Worm (Caenorhabditis elegans) whole organism, late embryonic: ENCODE results near the gene str-2.

Source experiments
- C08G9.2 ChIP-seq: sonication (generic microtip); optimal IDR thresholded peaks from 2 replicates; lab custom pipeline; 2016; ENCODE audit warnings: mild to moderate bottlenecking, missing genetic modification characterization, moderate library complexity, missing compliant biosample characterization
- C38D4.7 ChIP-seq: fragments of 200-800 bp; sonication (Bioruptor generic); optimal IDR thresholded peaks from 2 replicates; lab custom pipeline; 2018; ENCODE audit warnings: mild to moderate bottlenecking, missing genetic modification characterization, moderate library complexity, missing compliant biosample characterization
- F13H6.1 ChIP-seq: sonication (generic microtip); optimal IDR thresholded peaks from 2 replicates; lab custom pipeline; 2016; ENCODE audit warnings: missing genetic modification characterization, missing compliant biosample characterization
- K02D7.2 ChIP-seq: sonication (generic microtip); optimal IDR thresholded peaks from 2 replicates; lab custom pipeline; 2017; ENCODE audit warnings: mild to moderate bottlenecking, missing genetic modification characterization, missing compliant biosample characterization
- K09A11.1 ChIP-seq: sonication (generic microtip); optimal IDR thresholded peaks from 2 replicates; lab custom pipeline; 2017; ENCODE audit warnings: antibody characterized with exemption, mild to moderate bottlenecking, missing genetic modification characterization, missing compliant biosample characterization; ENCODE audit not compliant: insufficient read depth
- ceh-14 ChIP-seq: sonication (generic microtip); optimal IDR thresholded peaks from 2 replicates; lab custom pipeline; 2016; ENCODE audit warnings: missing genotype, missing genetic modification characterization, missing compliant biosample characterization
- ceh-18 ChIP-seq: sonication (generic microtip); optimal IDR thresholded peaks from 2 replicates; lab custom pipeline; 2016; ENCODE audit warnings: missing genetic modification characterization, missing compliant biosample characterization
- ceh-19 ChIP-seq: fragments of 200-800 bp; sonication (Bioruptor generic); optimal IDR thresholded peaks from 2 replicates; lab custom pipeline; 2018; ENCODE audit warnings: mild to moderate bottlenecking, missing genetic modification characterization, missing compliant biosample characterization
- ceh-2 ChIP-seq: sonication (generic microtip); optimal IDR thresholded peaks from 2 replicates; lab custom pipeline; 2016; ENCODE audit warnings: missing genotype, missing genetic modification characterization, missing compliant biosample characterization
- ceh-22 ChIP-seq: sonication (generic microtip); optimal IDR thresholded peaks from 2 replicates; lab custom pipeline; 2017; ENCODE audit warnings: missing biosample characterization, missing genetic modification characterization
- ceh-24 ChIP-seq: sonication (generic microtip); optimal IDR thresholded peaks from 2 replicates; lab custom pipeline; 2016; ENCODE audit warnings: mild to moderate bottlenecking, missing genetic modification characterization, missing compliant biosample characterization
- ceh-30 ChIP-seq: fragments of 150-350 bp; optimal IDR thresholded peaks from 2 replicates; lab custom pipeline; 2014; ENCODE audit warnings: missing biosample characterization, missing genetic modification characterization
- ceh-31 ChIP-seq: sonication (generic microtip); optimal IDR thresholded peaks from 2 replicates; lab custom pipeline; 2016; ENCODE audit warnings: missing genetic modification characterization, missing compliant biosample characterization
- ceh-34 ChIP-seq: sonication (generic microtip); optimal IDR thresholded peaks from 2 replicates; lab custom pipeline; 2016; ENCODE audit warnings: mild to moderate bottlenecking, missing genetic modification characterization, missing compliant biosample characterization
- ceh-9 ChIP-seq: sonication (generic microtip); optimal IDR thresholded peaks from 2 replicates; lab custom pipeline; 2016; ENCODE audit warnings: mild to moderate bottlenecking, missing genetic modification characterization, inconsistent platforms, missing compliant biosample characterization
- elt-2 ChIP-seq: sonication (generic microtip); optimal IDR thresholded peaks from 2 replicates; lab custom pipeline; 2016; ENCODE audit warnings: missing genetic modification reagents, missing genetic modification characterization, missing compliant biosample characterization
- ets-4 ChIP-seq: sonication (generic microtip); optimal IDR thresholded peaks from 2 replicates; lab custom pipeline; 2016; ENCODE audit warnings: missing genetic modification characterization, missing compliant biosample characterization
- fax-1 ChIP-seq: sonication (generic microtip); optimal IDR thresholded peaks from 2 replicates; lab custom pipeline; 2016; ENCODE audit warnings: missing genotype, missing genetic modification characterization, missing compliant biosample characterization
- fkh-10 ChIP-seq: fragments of 150-350 bp; optimal IDR thresholded peaks from 2 replicates; lab custom pipeline; 2014; ENCODE audit warnings: missing biosample characterization, missing genetic modification reagents, missing genetic modification characterization
- fkh-6 ChIP-seq: sonication (generic microtip); optimal IDR thresholded peaks from 2 replicates; lab custom pipeline; 2016; ENCODE audit warnings: missing genetic modification characterization, missing compliant biosample characterization
- hlh-13 ChIP-seq: fragments of 200-800 bp; sonication (Bioruptor generic); optimal IDR thresholded peaks from 2 replicates; lab custom pipeline; 2018; ENCODE audit warnings: mild to moderate bottlenecking, missing genetic modification characterization, missing compliant biosample characterization
- hlh-30 ChIP-seq: sonication (generic microtip); optimal IDR thresholded peaks from 2 replicates; lab custom pipeline; 2017; ENCODE audit warnings: antibody characterized with exemption, missing genetic modification characterization, missing compliant biosample characterization; ENCODE audit not compliant: insufficient read depth
- hlh-6 ChIP-seq: sonication (generic microtip); optimal IDR thresholded peaks from 2 replicates; lab custom pipeline; 2016; ENCODE audit warnings: missing genotype, missing genetic modification characterization, missing compliant biosample characterization
- lin-11 ChIP-seq: fragments of 200-800 bp; sonication (Bioruptor generic); optimal IDR thresholded peaks from 2 replicates; lab custom pipeline; 2018; ENCODE audit warnings: mild to moderate bottlenecking, missing genetic modification characterization, missing compliant biosample characterization
- nhr-11 ChIP-seq: fragments of 150-350 bp; optimal IDR thresholded peaks from 2 replicates; lab custom pipeline; 2014; ENCODE audit warnings: missing biosample characterization, missing genetic modification characterization
- nhr-232 ChIP-seq: sonication (generic microtip); optimal IDR thresholded peaks from 2 replicates; lab custom pipeline; 2016; ENCODE audit warnings: missing genetic modification characterization, missing compliant biosample characterization
- npax-4 ChIP-seq: sonication (generic microtip); optimal IDR thresholded peaks from 2 replicates; lab custom pipeline; 2016; ENCODE audit warnings: missing genetic modification characterization, missing compliant biosample characterization
- pax-1 ChIP-seq: fragments of 150-350 bp; optimal IDR thresholded peaks from 2 replicates; lab custom pipeline; 2014; ENCODE audit warnings: missing biosample characterization, missing genetic modification characterization
- pha-4 ChIP-seq: fragments of 150-350 bp; optimal IDR thresholded peaks from 2 replicates; lab custom pipeline; 2018; ENCODE audit warnings: missing biosample characterization, missing genetic modification reagents, missing genetic modification characterization
- pqm-1 ChIP-seq: sonication (generic microtip); optimal IDR thresholded peaks from 2 replicates; lab custom pipeline; 2016; ENCODE audit warnings: missing genetic modification characterization, missing compliant biosample characterization
- syd-9 ChIP-seq: sonication (generic microtip); optimal IDR thresholded peaks from 2 replicates; lab custom pipeline; 2016; ENCODE audit warnings: mild to moderate bottlenecking, missing genetic modification characterization, moderate library complexity, missing compliant biosample characterization
- tbx-2 ChIP-seq: sonication (generic microtip); optimal IDR thresholded peaks from 2 replicates; lab custom pipeline; 2016; ENCODE audit warnings: missing genetic modification characterization, missing compliant biosample characterization
- ttx-3 ChIP-seq: sonication (generic microtip); optimal IDR thresholded peaks from 2 replicates; lab custom pipeline; 2016; ENCODE audit warnings: missing genetic modification reagents, missing genetic modification characterization, missing compliant biosample characterization
- unc-3 ChIP-seq, 2 experiments: fragments of 200-800 bp in 1 of 2; sonication (Bioruptor generic) in 1 of 2; sonication (generic microtip) in 1 of 2; conservative IDR thresholded peaks in 1 of 2; optimal IDR thresholded peaks in 1 of 2; 2 replicates each; pipeline versions ENCODE4 v1.3.6 to Lab custom; 2016 to 2022; ENCODE audit warnings: missing compliant biosample characterization in 2 of 2, missing genetic modification characterization in 2 of 2, missing genetic modification reagents in 1 of 2
- unc-55 ChIP-seq: sonication (generic microtip); optimal IDR thresholded peaks from 2 replicates; lab custom pipeline; 2017; ENCODE audit warnings: missing biosample characterization, missing genetic modification reagents, missing genetic modification characterization
- unc-86 ChIP-seq: sonication (generic microtip); optimal IDR thresholded peaks from 2 replicates; lab custom pipeline; 2016; ENCODE audit warnings: missing genetic modification characterization, missing compliant biosample characterization
- zip-5 ChIP-seq: sonication (generic microtip); optimal IDR thresholded peaks from 2 replicates; lab custom pipeline; 2016; ENCODE audit warnings: missing genetic modification characterization, missing compliant biosample characterization
- ztf-16 ChIP-seq: sonication (generic microtip); optimal IDR thresholded peaks from 2 replicates; lab custom pipeline; 2017; ENCODE audit warnings: missing genetic modification characterization, missing compliant biosample characterization

str-2 gene

DNA sequence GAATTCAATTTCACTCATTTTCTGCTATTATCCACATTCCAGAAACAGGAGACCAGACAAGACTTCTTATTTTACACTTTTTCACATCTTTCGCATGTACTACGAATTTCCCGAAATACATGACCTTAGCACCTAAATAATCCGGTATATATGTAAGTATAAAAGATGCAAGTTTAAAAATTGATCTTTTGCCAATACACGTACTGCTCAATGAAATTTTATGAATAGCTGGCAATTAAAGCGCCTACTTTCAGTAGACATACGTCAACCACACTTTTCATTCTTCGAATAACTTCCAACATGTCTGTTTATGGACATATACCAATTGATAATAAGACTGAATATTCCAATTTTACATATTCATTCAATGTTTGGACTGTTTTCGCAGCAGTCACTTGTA is 20.9 kb downstream of the str-2 start, which contains the start of gene sru-39:
Gene sru-39 (plus strand): TSS at position 301 of the 400 bp plus-strand sequence.
- TF ChIP-seq fax-1 (tag; lab: Kevin White, UChicago) (no peak), unc-86 (tag; lab: Kevin White, UChicago) (no peak), pax-1 (tag; lab: Kevin White, UChicago) (no peak), ceh-24 (tag; lab: Kevin White, UChicago) (no peak)

DNA sequence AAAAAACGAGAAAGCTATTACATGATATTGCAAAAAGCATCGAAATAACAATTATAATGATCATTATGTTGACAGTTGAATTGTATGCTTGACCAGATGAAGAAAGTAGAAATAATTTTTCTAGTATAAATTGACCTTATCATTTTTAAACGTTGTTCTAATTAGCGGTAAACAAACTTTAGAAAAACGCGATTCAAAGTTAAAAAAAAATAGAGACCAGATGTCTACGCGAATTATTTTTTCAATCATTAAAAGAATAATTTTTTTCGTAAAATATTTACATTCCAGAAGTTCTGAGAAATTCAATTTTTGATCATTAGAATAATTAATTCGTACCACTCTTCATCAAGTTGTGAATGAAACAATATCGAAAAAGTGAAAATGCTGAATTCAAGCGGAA is 22.1 kb downstream of the str-2 start, which contains the start of gene F46B6.10:
Gene F46B6.10 (minus strand): TSS at position 101 of the 400 bp plus-strand sequence.
- no peak for TF ChIP-seq nhr-232 (tag; lab: Kevin White, UChicago)
- no peak for TF ChIP-seq unc-3 (GFP tag; conservative IDR thresholded peaks at IDR 0.05; lab: Robert Waterston, UW)
- no peak for TF ChIP-seq unc-3 (tag; optimal IDR thresholded peaks at IDR 0.05; lab: Kevin White, UChicago)
- TF ChIP-seq F13H6.1 (tag; lab: Kevin White, UChicago) = no peak
- TF ChIP-seq pha-4 (tag; lab: Kevin White, UChicago) = no peak
- TF ChIP-seq ztf-16 = no peak
- TF ChIP-seq npax-4 = no peak

DNA sequence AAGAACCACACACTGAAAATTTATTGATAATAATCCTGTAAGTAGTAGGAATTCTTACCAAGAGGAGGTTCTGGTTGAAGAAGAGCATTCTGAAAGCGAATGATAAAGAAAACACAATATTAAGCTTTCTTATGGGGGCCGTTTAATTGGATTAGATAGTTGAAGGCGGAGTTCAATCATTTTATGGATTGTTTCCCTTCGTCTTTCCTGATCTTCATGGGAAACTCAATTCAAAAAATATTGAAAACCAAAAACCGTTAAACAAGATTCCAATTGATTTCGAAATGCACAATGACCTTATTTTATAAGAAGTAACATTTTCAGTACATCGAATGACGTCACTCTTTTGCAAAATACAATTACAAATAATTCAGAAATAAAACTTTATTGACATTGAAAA is 25.0 kb downstream of the str-2 start, which contains the start of gene F46B6.13:
Gene F46B6.13 (minus strand): TSS at position 101 of the 400 bp plus-strand sequence.
- TF ChIP-seq ceh-24 (tag; lab: Kevin White, UChicago) (no peak), K02D7.2 (no peak), ceh-9 (no peak), pax-1 (tag; lab: Kevin White, UChicago) (no peak), zip-5 (tag; lab: Kevin White, UChicago) (no peak), F13H6.1 (tag; lab: Kevin White, UChicago) (no peak), C38D4.7 (no peak), C08G9.2 (tag; lab: Kevin White, UChicago) (no peak), tbx-2 (tag; lab: Kevin White, UChicago) (no peak), fkh-6 (tag; lab: Kevin White, UChicago) (no peak), ttx-3 (no peak), pha-4 (tag; lab: Kevin White, UChicago) (no peak), hlh-30 (tag; lab: Kevin White, UChicago) (no peak), lin-11 (no peak), ceh-2 (tag; lab: Kevin White, UChicago) (no peak), fkh-10 (no peak), hlh-6 (tag; lab: Kevin White, UChicago) (no peak), ceh-18 (tag; lab: Kevin White, UChicago) (no peak), syd-9 (no peak)
- TF ChIP-seq, all 69 proteins: peak for 0

DNA sequence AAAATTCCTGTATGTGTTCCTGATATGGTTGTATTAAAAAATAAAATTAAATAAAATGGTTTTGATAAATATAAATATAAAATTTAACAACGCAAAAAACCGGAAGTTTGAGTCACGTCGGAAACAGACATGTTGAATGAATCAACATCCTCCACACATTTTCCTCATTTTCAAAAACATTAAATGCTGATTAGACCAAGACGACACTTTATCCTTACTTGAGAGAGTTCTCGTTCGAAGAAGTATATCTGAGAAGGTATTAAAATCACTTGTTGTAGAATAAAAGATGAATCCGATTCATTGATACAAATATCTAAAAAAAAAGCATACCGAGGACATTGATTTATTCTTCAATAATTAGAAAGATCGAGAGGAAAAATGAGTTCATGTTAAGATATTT is 25.8 kb downstream of the str-2 start:
- no peak for TF ChIP-seq fkh-10
- TF ChIP-seq nhr-11 (tag; lab: Kevin White, UChicago) = no peak
- TF ChIP-seq ceh-18 (tag; lab: Kevin White, UChicago) = no peak
- no peak for TF ChIP-seq fkh-6 (tag; lab: Kevin White, UChicago)
- TF ChIP-seq K09A11.1 (tag; lab: Kevin White, UChicago) = no peak

DNA sequence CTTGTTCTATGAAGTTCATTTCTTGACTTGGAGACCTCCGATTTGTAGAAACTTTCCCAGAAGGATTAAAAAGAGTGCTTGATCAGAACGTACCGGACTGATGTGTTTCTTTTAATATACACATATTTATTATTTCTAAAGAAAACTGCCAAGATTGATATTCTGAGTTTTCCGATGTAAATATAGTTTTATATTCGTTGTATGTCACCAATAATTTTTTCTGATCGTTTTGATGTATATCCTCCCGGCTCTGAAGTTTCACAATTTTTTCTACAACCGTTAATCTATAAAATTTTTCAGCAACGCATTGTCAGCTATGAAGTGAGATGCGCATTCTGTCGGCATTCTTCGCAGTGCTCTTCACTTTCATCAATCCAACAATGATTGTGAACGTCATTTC is 27.5 kb downstream of the str-2 start, which contains the start of gene F46B6.9:
Gene F46B6.9 (plus strand): TSS at position 301 of the 400 bp plus-strand sequence.
- no peak for TF ChIP-seq zip-5 (tag; lab: Kevin White, UChicago)
- TF ChIP-seq K09A11.1 (tag; lab: Kevin White, UChicago) = no peak
- no peak for TF ChIP-seq ets-4 (tag; lab: Kevin White, UChicago)
- TF ChIP-seq elt-2 = no peak
- no peak for TF ChIP-seq ceh-18 (tag; lab: Kevin White, UChicago)
- no peak for TF ChIP-seq C08G9.2 (tag; lab: Kevin White, UChicago)
- no peak for TF ChIP-seq pqm-1 (tag; lab: Kevin White, UChicago)
- no peak for TF ChIP-seq syd-9
- TF ChIP-seq unc-55 (GFP tag; lab: Kevin White, UChicago) = no peak
- no peak for TF ChIP-seq hlh-13 (GFP tag; lab: Kevin White, UChicago)
- no peak for TF ChIP-seq fkh-6 (tag; lab: Kevin White, UChicago)
- TF ChIP-seq ceh-19 (GFP tag; lab: Kevin White, UChicago) = no peak
- no peak for TF ChIP-seq npax-4
- no peak for TF ChIP-seq ceh-14 (tag; lab: Kevin White, UChicago)
- TF ChIP-seq ceh-31 = no peak
- no peak for TF ChIP-seq ceh-34 (tag; lab: Kevin White, UChicago)
- TF ChIP-seq ceh-22 (tag; lab: Kevin White, UChicago) = no peak
- no peak for TF ChIP-seq ceh-30 (tag; lab: Kevin White, UChicago)
- TF ChIP-seq tbx-2 (tag; lab: Kevin White, UChicago) = no peak
